Worm (Caenorhabditis elegans) whole organism, midembryonic: ENCODE measurements around the gene cyp-33A1.

Experiments
- ref-1 ChIP-seq: fragments of 200-800 bp; sonication (Bioruptor generic); conservative IDR thresholded peaks from 2 replicates; pipeline ENCODE4 v1.3.6; 2022; ENCODE audit warnings: missing genetic modification reagents, missing genetic modification characterization, missing compliant biosample characterization
- ztf-23 ChIP-seq: fragments of 200-800 bp; sonication (Bioruptor generic); IDR thresholded peaks from 2 replicates; pipeline ENCODE4 v1.3.6; 2022; ENCODE audit warnings: missing genetic modification reagents, missing genetic modification characterization, missing compliant biosample characterization

- TF ChIP-seq ztf-23 (no peak), ref-1 (GFP tag; lab: Robert Waterston, UW) (no peak)
Observed at ce11 chrV:7696842-7697241, 15.6 kb upstream of the cyp-33A1 start, which contains the start of gene ZK105.3.
